Worm (Caenorhabditis elegans) whole organism, mixed stage, embryonic: Measurements from ENCODE around the gene gpr-1.

Experiments used
- elt-3 ChIP-seq: fragments of 150-350 bp; optimal IDR thresholded peaks from 2 replicates; lab custom pipeline; 2014; ENCODE audit warnings: missing biosample characterization, missing genetic modification characterization
- lin-32 ChIP-seq: fragments of 200-800 bp; sonication (Bioruptor generic); optimal IDR thresholded peaks from 2 replicates; lab custom pipeline; 2018; ENCODE audit warnings: mild to moderate bottlenecking, missing genetic modification characterization, missing compliant biosample characterization
- nhr-12 ChIP-seq: fragments of 150-350 bp; optimal IDR thresholded peaks from 2 replicates; lab custom pipeline; 2014; ENCODE audit warnings: missing biosample characterization, missing genetic modification characterization
- nhr-237 ChIP-seq: fragments of 150-350 bp; optimal IDR thresholded peaks from 2 replicates; lab custom pipeline; 2014; ENCODE audit warnings: missing biosample characterization, missing genetic modification characterization
- snpc-4 ChIP-seq: fragments of 150-350 bp; optimal IDR thresholded peaks from 2 replicates; lab custom pipeline; 2014; ENCODE audit warnings: missing biosample characterization, missing genetic modification characterization
- unc-62 ChIP-seq: fragments of 150-350 bp; optimal IDR thresholded peaks from 2 replicates; lab custom pipeline; 2014; ENCODE audit warnings: missing biosample characterization, missing genetic modification reagents, missing genetic modification characterization
- zip-8 ChIP-seq: fragments of 150-350 bp; optimal IDR thresholded peaks from 2 replicates; lab custom pipeline; 2014; ENCODE audit warnings: missing biosample characterization, missing genetic modification characterization

DNA sequence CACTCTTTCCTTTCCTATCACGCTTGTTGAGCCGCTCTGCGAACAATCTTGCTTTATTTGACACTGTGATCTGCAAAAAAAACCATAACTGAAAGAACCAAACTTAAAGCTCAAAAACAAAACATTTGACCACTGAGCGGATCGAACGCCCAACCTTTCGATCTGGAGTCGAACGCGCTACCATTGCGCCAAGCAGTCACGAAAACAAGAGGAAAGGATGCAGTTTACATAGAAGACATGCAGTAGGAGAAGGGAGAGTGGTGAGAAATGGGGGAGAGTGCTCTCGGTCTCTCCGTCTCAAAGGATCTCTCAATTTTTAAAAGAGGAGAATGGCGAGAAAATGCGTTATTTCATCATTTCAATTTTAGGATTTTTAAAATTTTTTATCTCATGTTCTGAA is 49.6 kb downstream of the gpr-1 start:
- TF ChIP-seq snpc-4 (tag; lab: Kevin White, UChicago) (no peak), nhr-12 (tag; lab: Kevin White, UChicago) (peak; percentile 22), elt-3 (tag; lab: Kevin White, UChicago) (peak; percentile 63), unc-62 (peak; percentile 43), zip-8 (tag; lab: Kevin White, UChicago) (no peak), nhr-237 (no peak), lin-32 (GFP tag; lab: Kevin White, UChicago) (peak; percentile 95)
